Fruit fly (Drosophila melanogaster) whole organism, embryonic: ENCODE results near the gene CG6414.
A peak's percentile ranks its signal among the peaks of the same experiment; 100 is the strongest.

Source experiments
- CG12236 ChIP-seq: fragments of 200-800 bp; sonication (Bioruptor generic); optimal IDR thresholded peaks from 2 replicates; lab custom pipeline; 2016; ENCODE audit warnings: missing biosample characterization, missing genetic modification characterization
- CG1233 ChIP-seq: fragments of 200-800 bp; sonication (Bioruptor generic); optimal IDR thresholded peaks from 4 replicates; lab custom pipeline; 2018; ENCODE audit warnings: missing biosample characterization, mild to moderate bottlenecking, missing genetic modification characterization
- CG13287 ChIP-seq: fragments of 200-800 bp; sonication (Bioruptor generic); IDR thresholded peaks from 2 replicates; pipeline ENCODE4 v1.3.6; 2022; ENCODE audit warnings: missing biosample characterization, missing genetic modification characterization; ENCODE audit not compliant: partially characterized antibody
- CG14050 ChIP-seq: fragments of 200-800 bp; sonication (Bioruptor generic); IDR thresholded peaks from 3 replicates; pipeline ENCODE4 v1.3.6; 2022; ENCODE audit warnings: missing biosample characterization, missing genetic modification characterization
- CG14860 ChIP-seq: fragments of 200-800 bp; sonication (Bioruptor generic); IDR thresholded peaks from 3 replicates; pipeline ENCODE4 v1.3.6; 2022; ENCODE audit warnings: missing biosample characterization, missing genetic modification characterization; ENCODE audit not compliant: partially characterized antibody
- CG15514 ChIP-seq: fragments of 200-800 bp; sonication (Bioruptor generic); optimal IDR thresholded peaks from 3 replicates; lab custom pipeline; 2017; ENCODE audit warnings: missing biosample characterization, missing genetic modification characterization, mild to moderate bottlenecking, moderate library complexity, missing genetic modification reagents
- CG15601 ChIP-seq: fragments of 200-800 bp; sonication (Bioruptor generic); optimal IDR thresholded peaks from 3 replicates; lab custom pipeline; 2019; ENCODE audit warnings: missing biosample characterization, mild to moderate bottlenecking, missing genetic modification characterization, moderate library complexity
- CG15696 ChIP-seq: fragments of 200-800 bp; sonication (Bioruptor generic); optimal IDR thresholded peaks from 2 replicates; lab custom pipeline; 2019; ENCODE audit warnings: missing biosample characterization, mild to moderate bottlenecking, missing genetic modification characterization, moderate library complexity
- CG1602 ChIP-seq: fragments of 200-800 bp; sonication (Bioruptor generic); optimal IDR thresholded peaks from 3 replicates; lab custom pipeline; 2016; ENCODE audit warnings: missing biosample characterization, missing genetic modification characterization
- CG17186 ChIP-seq: fragments of 200-800 bp; sonication (Bioruptor generic); optimal IDR thresholded peaks from 3 replicates; lab custom pipeline; 2017; ENCODE audit warnings: missing biosample characterization, missing genetic modification reagents, missing genetic modification characterization
- CG17802 ChIP-seq: fragments of 200-800 bp; sonication (Bioruptor generic); optimal IDR thresholded peaks from 2 replicates; lab custom pipeline; 2018; ENCODE audit warnings: missing biosample characterization, mild to moderate bottlenecking, missing genetic modification characterization, moderate library complexity
- CG18619 ChIP-seq: fragments of 200-800 bp; sonication (Bioruptor generic); optimal IDR thresholded peaks from 3 replicates; lab custom pipeline; 2017; ENCODE audit warnings: missing biosample characterization, mild to moderate bottlenecking, missing genetic modification characterization
- CG2202 ChIP-seq: fragments of 200-800 bp; sonication (Bioruptor generic); optimal IDR thresholded peaks from 2 replicates; lab custom pipeline; 2018; ENCODE audit warnings: missing biosample characterization, mild to moderate bottlenecking, missing genetic modification characterization
- CG2678 ChIP-seq: fragments of 200-800 bp; sonication (Bioruptor generic); optimal IDR thresholded peaks from 3 replicates; lab custom pipeline; 2019; ENCODE audit warnings: missing biosample characterization, mild to moderate bottlenecking, missing genetic modification characterization, moderate library complexity
- CG2712 ChIP-seq: fragments of 200-800 bp; optimal IDR thresholded peaks from 3 replicates; lab custom pipeline; 2019; ENCODE audit warnings: missing biosample characterization, mild to moderate bottlenecking, missing genetic modification characterization, moderate library complexity
- CG33213 ChIP-seq: fragments of 200-800 bp; sonication (Bioruptor generic); optimal IDR thresholded peaks from 3 replicates; lab custom pipeline; 2016; ENCODE audit warnings: missing biosample characterization, missing genetic modification characterization
- CG34376 ChIP-seq: fragments of 200-800 bp; sonication (Bioruptor generic); optimal IDR thresholded peaks from 2 replicates; lab custom pipeline; 2018; ENCODE audit warnings: missing biosample characterization, mild to moderate bottlenecking, missing genetic modification characterization
- CG4424 ChIP-seq: fragments of 200-800 bp; sonication (Bioruptor generic); optimal IDR thresholded peaks from 3 replicates; lab custom pipeline; 2016; ENCODE audit warnings: missing biosample characterization, missing genetic modification characterization
- CG4617 ChIP-seq: fragments of 200-800 bp; sonication (Bioruptor generic); optimal IDR thresholded peaks from 3 replicates; lab custom pipeline; 2016; ENCODE audit warnings: missing biosample characterization, missing genetic modification characterization, borderline replicate concordance
- CG6654 ChIP-seq: fragments of 200-800 bp; sonication (Bioruptor generic); optimal IDR thresholded peaks from 2 replicates; lab custom pipeline; 2017; ENCODE audit warnings: missing biosample characterization, mild to moderate bottlenecking, missing genetic modification characterization
- CG6854 ChIP-seq: fragments of 200-800 bp; sonication (Bioruptor generic); optimal IDR thresholded peaks from 3 replicates; lab custom pipeline; 2017; ENCODE audit warnings: missing biosample characterization, mild to moderate bottlenecking, missing genetic modification characterization
- CG8089 ChIP-seq: fragments of 200-800 bp; sonication (Bioruptor generic); optimal IDR thresholded peaks from 3 replicates; lab custom pipeline; 2016; ENCODE audit warnings: missing biosample characterization, missing genetic modification characterization
- CG8281 ChIP-seq: fragments of 200-800 bp; sonication (Bioruptor generic); optimal IDR thresholded peaks from 2 replicates; lab custom pipeline; 2018; ENCODE audit warnings: missing biosample characterization, mild to moderate bottlenecking, missing genetic modification characterization, moderate library complexity
- CG9215 ChIP-seq: fragments of 200-800 bp; sonication (Bioruptor generic); IDR thresholded peaks from 2 replicates; pipeline ENCODE4 v1.3.6; 2022; ENCODE audit warnings: missing biosample characterization, missing genetic modification characterization
- CG9609 ChIP-seq: fragments of 200-800 bp; sonication (Bioruptor generic); optimal IDR thresholded peaks from 3 replicates; lab custom pipeline; 2016; ENCODE audit warnings: missing biosample characterization, missing genetic modification characterization
- CG9932 ChIP-seq: fragments of 200-800 bp; sonication (Bioruptor generic); IDR thresholded peaks from 2 replicates; pipeline ENCODE4 v1.3.6; 2022; ENCODE audit warnings: missing biosample characterization, missing genetic modification characterization
- CHES-1-like ChIP-seq: fragments of 200-800 bp; sonication (Bioruptor generic); optimal IDR thresholded peaks from 2 replicates; lab custom pipeline; 2016; ENCODE audit warnings: missing biosample characterization, missing genetic modification characterization
- Chrac-16 ChIP-seq: fragments of 200-800 bp; sonication (Bioruptor generic); optimal IDR thresholded peaks from 3 replicates; lab custom pipeline; 2016; ENCODE audit warnings: missing biosample characterization, missing genetic modification characterization
- Dfd ChIP-seq, 2 experiments: fragments of >200 bp; optimal IDR thresholded peaks; 2 replicates each; lab custom pipeline; 2017; ENCODE audit warnings: missing biosample characterization in 2 of 2, missing genetic modification characterization in 2 of 2
- Hand ChIP-seq: fragments of 200-800 bp; sonication (Bioruptor generic); optimal IDR thresholded peaks from 2 replicates; lab custom pipeline; 2017; ENCODE audit warnings: mild to moderate bottlenecking, missing biosample characterization, missing genetic modification reagents, missing genetic modification characterization
- HmgD ChIP-seq: fragments of 200-800 bp; sonication (Bioruptor generic); optimal IDR thresholded peaks from 3 replicates; lab custom pipeline; 2016; ENCODE audit warnings: missing biosample characterization, missing genetic modification characterization
- Jarid2 ChIP-seq: fragments of 200-800 bp; sonication (Bioruptor generic); optimal IDR thresholded peaks from 3 replicates; lab custom pipeline; 2017; ENCODE audit warnings: mild to moderate bottlenecking, missing biosample characterization, missing genetic modification reagents, missing genetic modification characterization
- Max ChIP-seq: fragments of 200-800 bp; sonication (Bioruptor generic); optimal IDR thresholded peaks from 2 replicates; lab custom pipeline; 2016; ENCODE audit warnings: missing biosample characterization, mild to moderate bottlenecking, missing genetic modification characterization
- Meics ChIP-seq: fragments of 200-800 bp; sonication (Bioruptor generic); optimal IDR thresholded peaks from 2 replicates; lab custom pipeline; 2017; ENCODE audit warnings: missing biosample characterization, mild to moderate bottlenecking, missing genetic modification characterization
- NC2β ChIP-seq: fragments of 200-800 bp; sonication (Bioruptor generic); optimal IDR thresholded peaks from 2 replicates; lab custom pipeline; 2016; ENCODE audit warnings: missing biosample characterization, missing genetic modification characterization
- Poxn ChIP-seq: fragments of 200-800 bp; sonication (Bioruptor generic); IDR thresholded peaks from 2 replicates; pipeline ENCODE4 v1.3.6; 2022; ENCODE audit warnings: missing biosample characterization, missing genetic modification characterization
- Sry-δ ChIP-seq: fragments of 200-800 bp; sonication (Bioruptor generic); optimal IDR thresholded peaks from 2 replicates; lab custom pipeline; 2016; ENCODE audit warnings: missing biosample characterization, missing genetic modification characterization
- Taf1 ChIP-seq: fragments of 200-800 bp; sonication (Bioruptor generic); IDR thresholded peaks from 2 replicates; pipeline ENCODE4 v1.3.6; 2022; ENCODE audit warnings: missing biosample characterization, missing genetic modification characterization
- ap ChIP-seq: fragments of 200-800 bp; sonication (Bioruptor generic); IDR thresholded peaks from 2 replicates; pipeline ENCODE4 v1.3.6; 2022; ENCODE audit warnings: missing biosample characterization, missing genetic modification characterization
- bigmax ChIP-seq: fragments of 200-800 bp; sonication (Bioruptor generic); optimal IDR thresholded peaks from 2 replicates; lab custom pipeline; 2018; ENCODE audit warnings: missing biosample characterization, mild to moderate bottlenecking, missing genetic modification characterization
- dmrt99B ChIP-seq: fragments of 200-800 bp; sonication (Bioruptor generic); optimal IDR thresholded peaks from 2 replicates; lab custom pipeline; 2018; ENCODE audit warnings: missing biosample characterization, mild to moderate bottlenecking, missing genetic modification characterization, moderate library complexity
- gce ChIP-seq: fragments of 200-800 bp; sonication (Bioruptor generic); IDR thresholded peaks from 3 replicates; pipeline ENCODE4 v1.3.6; 2022; ENCODE audit warnings: missing biosample characterization, missing genetic modification characterization
- gfzf ChIP-seq: fragments of 200-800 bp; sonication (Bioruptor generic); optimal IDR thresholded peaks from 2 replicates; lab custom pipeline; 2016; ENCODE audit warnings: missing biosample characterization, mild to moderate bottlenecking, missing genetic modification characterization, moderate library complexity
- jumu ChIP-seq: fragments of 200-800 bp; sonication (Bioruptor generic); optimal IDR thresholded peaks from 3 replicates; lab custom pipeline; 2016; ENCODE audit warnings: missing biosample characterization, missing genetic modification characterization
- luna ChIP-seq: fragments of 200-800 bp; sonication (Bioruptor generic); optimal IDR thresholded peaks from 2 replicates; lab custom pipeline; 2016; ENCODE audit warnings: missing biosample characterization, missing genetic modification characterization
- prd ChIP-seq, 3 experiments: fragments of >200 bp in 2 of 3; fragments of 200-800 bp in 1 of 3; sonication (Bioruptor generic) in 1 of 3; optimal IDR thresholded peaks in 2 of 3; IDR thresholded peaks in 1 of 3; 2 replicates in 2 of 3; 3 replicates in 1 of 3; pipeline versions ENCODE4 v1.3.6 to Lab custom; 2017 to 2022; ENCODE audit warnings: missing biosample characterization in 1 of 3, missing genetic modification characterization in 1 of 3
- ranshi ChIP-seq: fragments of 200-800 bp; sonication (Bioruptor generic); IDR thresholded peaks from 2 replicates; pipeline ENCODE4 v1.3.6; 2022; ENCODE audit warnings: missing biosample characterization, missing genetic modification characterization
- repo ChIP-seq: fragments of 200-800 bp; sonication (Bioruptor generic); optimal IDR thresholded peaks from 2 replicates; lab custom pipeline; 2016; ENCODE audit warnings: missing biosample characterization, missing genetic modification characterization
- sqz ChIP-seq: fragments of 200-800 bp; sonication (Bioruptor generic); optimal IDR thresholded peaks from 3 replicates; lab custom pipeline; 2018; ENCODE audit warnings: missing biosample characterization, mild to moderate bottlenecking, missing genetic modification characterization
- tin ChIP-seq: fragments of 200-800 bp; sonication (Bioruptor generic); optimal IDR thresholded peaks from 3 replicates; lab custom pipeline; 2016; ENCODE audit warnings: missing biosample characterization, missing genetic modification characterization
- zf30C ChIP-seq: fragments of 200-800 bp; sonication (Bioruptor generic); optimal IDR thresholded peaks from 3 replicates; lab custom pipeline; 2018; ENCODE audit warnings: missing biosample characterization, mild to moderate bottlenecking, missing genetic modification characterization

Gene CG6414

dm6 chrX:4010835-4011234 lies 39.7 kb upstream of the CG6414 start (continued):
- TF ChIP-seq CG9609 (GFP tag; lab: Kevin White, UChicago): peak; percentile 46
- TF ChIP-seq NC2β (GFP tag; lab: Kevin White, UChicago): no peak
- TF ChIP-seq CG12236 (GFP tag; lab: Kevin White, UChicago): no peak
- peak; percentile 25 for TF ChIP-seq jumu (GFP tag; lab: Kevin White, UChicago)
- TF ChIP-seq Sry-δ (GFP tag; lab: Kevin White, UChicago): no peak
- TF ChIP-seq CG15696 (tag; lab: Kevin White, UChicago): peak; percentile 15
- TF ChIP-seq CG4617: no peak
- TF ChIP-seq Poxn (GFP tag; lab: Robert Waterston, UW): no peak
- TF ChIP-seq CG9932 (GFP tag; lab: Robert Waterston, UW): 0 out of 2 replicates have a peak, but pooled peaks have one; percentile 37
- peak; percentile 27 for TF ChIP-seq repo (GFP tag; lab: Kevin White, UChicago)
- no peak for TF ChIP-seq CHES-1-like (GFP tag; lab: Kevin White, UChicago)
- TF ChIP-seq CG6654 (GFP tag; lab: Kevin White, UChicago): peak; percentile 14
- peak; percentile 18 for TF ChIP-seq CG8281 (tag; lab: Kevin White, UChicago)
- TF ChIP-seq dmrt99B: peak; percentile 68
- no peak for TF ChIP-seq Dfd (GFP tag; optimal IDR thresholded peaks at IDR 0.05; lab: Kevin White, UChicago)
- TF ChIP-seq CG1602 (GFP tag; lab: Kevin White, UChicago): peak; percentile 24
- TF ChIP-seq CG9215 (GFP tag; lab: Robert Waterston, UW): no peak; the same call in 1 of the 2 replicates
- TF ChIP-seq CG2678 (tag; lab: Kevin White, UChicago): peak; percentile 67
- peak; percentile 20 for TF ChIP-seq CG8089 (GFP tag; lab: Kevin White, UChicago)
- TF ChIP-seq tin: peak; percentile 49
- TF ChIP-seq CG15514: peak; percentile 34
- peak; percentile 39 for TF ChIP-seq Meics (GFP tag; lab: Kevin White, UChicago)
- no peak for TF ChIP-seq CG18619 (GFP tag; lab: Kevin White, UChicago)
- TF ChIP-seq CG17802 (tag; lab: Kevin White, UChicago): peak; percentile 8
- peak; percentile 28 for TF ChIP-seq CG4424 (GFP tag; lab: Kevin White, UChicago)
- no peak for TF ChIP-seq HmgD (GFP tag; lab: Kevin White, UChicago)
- no peak for TF ChIP-seq bigmax (GFP tag; lab: Kevin White, UChicago)
- TF ChIP-seq luna (GFP tag; lab: Kevin White, UChicago): no peak
- TF ChIP-seq CG14860 (GFP tag; lab: Robert Waterston, UW): no peak
- no peak for TF ChIP-seq Max
- no peak for TF ChIP-seq gfzf (GFP tag; lab: Kevin White, UChicago)
- TF ChIP-seq CG2712: peak; percentile 63
- TF ChIP-seq CG17186: no peak
- TF ChIP-seq sqz (GFP tag; lab: Kevin White, UChicago): no peak
- peak; percentile 29 for TF ChIP-seq Chrac-16
- peak; percentile 32 for TF ChIP-seq CG15601
- TF ChIP-seq zf30C (GFP tag; lab: Kevin White, UChicago): no peak
- TF ChIP-seq ap (GFP tag; lab: Robert Waterston, UW): peak; percentile 30; the same call in 1 of the 2 replicates
- peak; percentile 20 for TF ChIP-seq CG1233 (GFP tag; lab: Kevin White, UChicago)

- TF ChIP-seq CG34376 (GFP tag; lab: Kevin White, UChicago) (no peak), CG13287 (GFP tag; lab: Robert Waterston, UW) (no peak), Jarid2 (GFP tag; lab: Kevin White, UChicago) (no peak), CG2678 (tag; lab: Kevin White, UChicago) (peak; percentile 60), CG4617 (no peak), prd (optimal IDR thresholded peaks at IDR 0.05; lab: Kevin White, UChicago) (no peak), prd (GFP tag; IDR thresholded peaks at IDR 0.05; lab: Robert Waterston, UW) (peak; percentile 73), ranshi (GFP tag; lab: Robert Waterston, UW) (peak; percentile 54; the same call in 1 of the 2 replicates), gce (GFP tag; lab: Robert Waterston, UW) (0 out of 3 replicates have a peak, but pooled peaks have one; percentile 55), CG33213 (GFP tag; lab: Kevin White, UChicago) (peak; percentile 20), Taf1 (GFP tag; lab: Robert Waterston, UW) (no peak), CG2202 (tag; lab: Kevin White, UChicago) (no peak), Hand (GFP tag; lab: Kevin White, UChicago) (no peak), CG6854 (GFP tag; lab: Kevin White, UChicago) (no peak), CG14050 (GFP tag; lab: Robert Waterston, UW) (no peak)
Measured at dm6 chrX:4010179-4010578, 39.0 kb upstream of the CG6414 start.
